Fruit fly (Drosophila melanogaster) whole organism, prepupa: ENCODE results near the gene Tsp74F.

Experiments used
- Blimp-1 ChIP-seq: fragments of 200-800 bp; sonication (Bioruptor generic); optimal IDR thresholded peaks from 3 replicates; lab custom pipeline; 2017; ENCODE audit warnings: missing biosample characterization, missing genetic modification characterization, mild to moderate bottlenecking, moderate library complexity, missing genetic modification reagents
- CG10631 ChIP-seq: fragments of 200-800 bp; sonication (Bioruptor generic); optimal IDR thresholded peaks from 2 replicates; lab custom pipeline; 2016; ENCODE audit warnings: missing biosample characterization, missing genetic modification characterization
- CG10669 ChIP-seq: fragments of 200-800 bp; sonication (Bioruptor generic); optimal IDR thresholded peaks from 3 replicates; lab custom pipeline; 2018; ENCODE audit warnings: missing biosample characterization, mild to moderate bottlenecking, missing genetic modification characterization, moderate library complexity
- CG11762 ChIP-seq: fragments of 200-800 bp; sonication (Bioruptor generic); optimal IDR thresholded peaks from 3 replicates; lab custom pipeline; 2016; ENCODE audit warnings: missing biosample characterization, missing genetic modification characterization; ENCODE audit not compliant: insufficient read depth
- CG15336 ChIP-seq: fragments of 200-800 bp; sonication (Bioruptor generic); IDR thresholded peaks from 2 replicates; pipeline ENCODE4 v1.3.6; 2022; ENCODE audit warnings: missing biosample characterization, missing genetic modification characterization
- CG1621 ChIP-seq: fragments of 200-800 bp; sonication (Bioruptor generic); optimal IDR thresholded peaks from 3 replicates; lab custom pipeline; 2018; ENCODE audit warnings: missing biosample characterization, mild to moderate bottlenecking, missing genetic modification characterization
- CG3032 ChIP-seq: fragments of 200-800 bp; optimal IDR thresholded peaks from 2 replicates; lab custom pipeline; 2019; ENCODE audit warnings: missing biosample characterization, mild to moderate bottlenecking, missing genetic modification characterization, moderate library complexity
- CG31627 ChIP-seq: fragments of 200-800 bp; sonication (Bioruptor generic); optimal IDR thresholded peaks from 3 replicates; lab custom pipeline; 2016; ENCODE audit warnings: missing biosample characterization, missing genetic modification characterization
- CG32006 ChIP-seq: fragments of 200-800 bp; sonication (Bioruptor generic); optimal IDR thresholded peaks from 3 replicates; lab custom pipeline; 2017; ENCODE audit warnings: missing biosample characterization, mild to moderate bottlenecking, missing genetic modification characterization
- CG34406 ChIP-seq: fragments of 200-800 bp; sonication (Bioruptor generic); optimal IDR thresholded peaks from 3 replicates; lab custom pipeline; 2016; ENCODE audit warnings: missing biosample characterization, missing genetic modification characterization
- CG3919 ChIP-seq: fragments of 200-800 bp; sonication (Bioruptor generic); optimal IDR thresholded peaks from 3 replicates; lab custom pipeline; 2016; ENCODE audit warnings: missing biosample characterization, missing genetic modification characterization
- CG4318 ChIP-seq: fragments of 200-800 bp; sonication (Bioruptor generic); optimal IDR thresholded peaks from 3 replicates; lab custom pipeline; 2017; ENCODE audit warnings: missing biosample characterization, mild to moderate bottlenecking, missing genetic modification characterization
- CG6163 ChIP-seq: fragments of 200-800 bp; sonication (Bioruptor generic); IDR thresholded peaks from 3 replicates; pipeline ENCODE4 v1.3.6; 2022; ENCODE audit warnings: missing biosample characterization, missing genetic modification characterization
- CG6276 ChIP-seq: fragments of 200-800 bp; sonication (Bioruptor generic); optimal IDR thresholded peaks from 2 replicates; lab custom pipeline; 2017; ENCODE audit warnings: missing biosample characterization, mild to moderate bottlenecking, missing genetic modification characterization
- CG6792 ChIP-seq: fragments of 200-800 bp; sonication (Bioruptor generic); optimal IDR thresholded peaks from 3 replicates; lab custom pipeline; 2016; ENCODE audit warnings: missing biosample characterization, missing genetic modification characterization
- CG6854 ChIP-seq: fragments of 200-800 bp; sonication (Bioruptor generic); optimal IDR thresholded peaks from 2 replicates; lab custom pipeline; 2017; ENCODE audit warnings: missing biosample characterization, mild to moderate bottlenecking, missing genetic modification characterization
- CG7368 ChIP-seq: fragments of 200-800 bp; sonication (Bioruptor generic); optimal IDR thresholded peaks from 3 replicates; lab custom pipeline; 2016; ENCODE audit warnings: missing biosample characterization, missing genetic modification characterization
- CG8319 ChIP-seq: fragments of 200-800 bp; sonication (Bioruptor generic); optimal IDR thresholded peaks from 3 replicates; lab custom pipeline; 2016; ENCODE audit warnings: missing biosample characterization, missing genetic modification characterization
- CG8632 ChIP-seq: fragments of 200-800 bp; sonication (Bioruptor generic); optimal IDR thresholded peaks from 3 replicates; lab custom pipeline; 2016; ENCODE audit warnings: missing biosample characterization, missing genetic modification characterization
- CG9139 ChIP-seq: fragments of 200-800 bp; sonication (Bioruptor generic); optimal IDR thresholded peaks from 3 replicates; lab custom pipeline; 2017; ENCODE audit warnings: missing biosample characterization, mild to moderate bottlenecking, missing genetic modification characterization
- Eip75B ChIP-seq: fragments of 200-800 bp; sonication (Bioruptor generic); optimal IDR thresholded peaks from 3 replicates; lab custom pipeline; 2016; ENCODE audit warnings: missing biosample characterization, missing genetic modification characterization
- Eip78C ChIP-seq: fragments of 200-800 bp; sonication (Bioruptor generic); peaks from one replicate; lab custom pipeline; 2016; ENCODE audit warnings: missing biosample characterization, missing genetic modification characterization
- Eip93F ChIP-seq: fragments of 200-800 bp; sonication (Bioruptor generic); optimal IDR thresholded peaks from 2 replicates; lab custom pipeline; 2016; ENCODE audit warnings: missing biosample characterization, mild to moderate bottlenecking, missing genetic modification characterization
- Ets21C ChIP-seq: fragments of 200-800 bp; sonication (Bioruptor generic); optimal IDR thresholded peaks from 3 replicates; lab custom pipeline; 2016; ENCODE audit warnings: missing biosample characterization, missing genetic modification characterization
- Ets96B ChIP-seq: fragments of 200-800 bp; optimal IDR thresholded peaks from 2 replicates; lab custom pipeline; 2019; ENCODE audit warnings: missing biosample characterization, mild to moderate bottlenecking, missing genetic modification characterization, moderate library complexity
- Gug ChIP-seq: fragments of 200-800 bp; sonication (Bioruptor generic); IDR thresholded peaks from 2 replicates; pipeline ENCODE4 v1.3.6; 2022; ENCODE audit warnings: missing biosample characterization, missing genetic modification characterization
- Hr38 ChIP-seq: sonication (Bioruptor generic); optimal IDR thresholded peaks from 2 replicates; lab custom pipeline; 2016; ENCODE audit warnings: missing biosample characterization, missing genetic modification characterization
- Hr39 ChIP-seq: fragments of 200-800 bp; sonication (Bioruptor generic); optimal IDR thresholded peaks from 2 replicates; lab custom pipeline; 2016; ENCODE audit warnings: missing biosample characterization, missing genetic modification characterization
- Hr4 ChIP-seq: fragments of 200-800 bp; sonication (Bioruptor generic); optimal IDR thresholded peaks from 3 replicates; lab custom pipeline; 2016; ENCODE audit warnings: missing biosample characterization, missing genetic modification characterization
- Lpt ChIP-seq: fragments of 200-800 bp; sonication (Bioruptor generic); optimal IDR thresholded peaks from 3 replicates; lab custom pipeline; 2016; ENCODE audit warnings: missing biosample characterization, missing genetic modification characterization
- OdsH ChIP-seq: fragments of 200-800 bp; sonication (Bioruptor generic); optimal IDR thresholded peaks from 3 replicates; lab custom pipeline; 2016; ENCODE audit warnings: missing biosample characterization, missing genetic modification characterization
- Smox ChIP-seq: fragments of 200-800 bp; sonication (Bioruptor generic); optimal IDR thresholded peaks from 3 replicates; lab custom pipeline; 2016; ENCODE audit warnings: missing biosample characterization, missing genetic modification characterization
- Sox102F ChIP-seq: fragments of 200-800 bp; sonication (Bioruptor generic); optimal IDR thresholded peaks from 2 replicates; lab custom pipeline; 2016; ENCODE audit warnings: missing biosample characterization, mild to moderate bottlenecking, missing genetic modification characterization
- Sox14 ChIP-seq: fragments of 200-800 bp; sonication (Bioruptor generic); optimal IDR thresholded peaks from 3 replicates; lab custom pipeline; 2016; ENCODE audit warnings: missing biosample characterization, missing genetic modification characterization
- Sox15 ChIP-seq: fragments of 200-800 bp; sonication (Bioruptor generic); optimal IDR thresholded peaks from 3 replicates; lab custom pipeline; 2016; ENCODE audit warnings: missing biosample characterization, missing genetic modification characterization
- achi ChIP-seq: fragments of 200-800 bp; sonication (Bioruptor generic); optimal IDR thresholded peaks from 3 replicates; lab custom pipeline; 2016; ENCODE audit warnings: missing biosample characterization, missing genetic modification characterization
- acj6 ChIP-seq: fragments of 200-800 bp; sonication (Bioruptor generic); optimal IDR thresholded peaks from 3 replicates; lab custom pipeline; 2016; ENCODE audit warnings: missing biosample characterization, missing genetic modification characterization
- cyc ChIP-seq: fragments of 200-800 bp; sonication (Bioruptor generic); optimal IDR thresholded peaks from 3 replicates; lab custom pipeline; 2016; ENCODE audit warnings: missing biosample characterization, missing genetic modification characterization
- dac ChIP-seq: fragments of 200-800 bp; sonication (Bioruptor generic); optimal IDR thresholded peaks from 2 replicates; lab custom pipeline; 2017; ENCODE audit warnings: missing biosample characterization, mild to moderate bottlenecking, missing genetic modification characterization
- dsx ChIP-seq: fragments of 200-800 bp; optimal IDR thresholded peaks from 3 replicates; lab custom pipeline; 2019; ENCODE audit warnings: missing biosample characterization, mild to moderate bottlenecking, missing genetic modification characterization, moderate library complexity; ENCODE audit not compliant: poor library complexity, severe bottlenecking
- eg ChIP-seq: fragments of 200-800 bp; sonication (Bioruptor generic); IDR thresholded peaks from 3 replicates; pipeline ENCODE4 v1.3.6; 2022; ENCODE audit warnings: missing biosample characterization, missing genetic modification characterization
- esn ChIP-seq: fragments of 200-800 bp; sonication (Bioruptor generic); optimal IDR thresholded peaks from 2 replicates; lab custom pipeline; 2016; ENCODE audit warnings: missing biosample characterization, mild to moderate bottlenecking, missing genetic modification characterization, moderate library complexity
- fd59A ChIP-seq: fragments of 200-800 bp; sonication (Bioruptor generic); optimal IDR thresholded peaks from 2 replicates; lab custom pipeline; 2017; ENCODE audit warnings: missing biosample characterization, mild to moderate bottlenecking, missing genetic modification characterization, missing genetic modification reagents
- fd85E ChIP-seq: fragments of 200-800 bp; sonication (Bioruptor generic); optimal IDR thresholded peaks from 3 replicates; lab custom pipeline; 2016; ENCODE audit warnings: missing biosample characterization, missing genetic modification characterization
- lz ChIP-seq: fragments of 200-800 bp; sonication (Bioruptor generic); optimal IDR thresholded peaks from 3 replicates; lab custom pipeline; 2016; ENCODE audit warnings: missing biosample characterization, missing genetic modification characterization
- net ChIP-seq: fragments of 200-800 bp; sonication (Bioruptor generic); optimal IDR thresholded peaks from 3 replicates; lab custom pipeline; 2016; ENCODE audit warnings: missing biosample characterization, missing genetic modification characterization
- pdm3 ChIP-seq: fragments of 200-800 bp; sonication (Bioruptor generic); optimal IDR thresholded peaks from 3 replicates; lab custom pipeline; 2016; ENCODE audit warnings: missing biosample characterization, missing genetic modification characterization
- salr ChIP-seq, 2 experiments: fragments of 200-800 bp; sonication (Bioruptor generic); optimal IDR thresholded peaks; 3 replicates each; lab custom pipeline; 2016 to 2018; ENCODE audit warnings: missing biosample characterization in 2 of 2, missing genetic modification characterization in 2 of 2, mild to moderate bottlenecking in 1 of 2
- spab ChIP-seq: fragments of 200-800 bp; sonication (Bioruptor generic); optimal IDR thresholded peaks from 2 replicates; lab custom pipeline; 2017; ENCODE audit warnings: missing biosample characterization, mild to moderate bottlenecking, missing genetic modification characterization, missing genetic modification reagents
- ss ChIP-seq, 2 experiments: fragments of 200-800 bp; sonication (Bioruptor generic); optimal IDR thresholded peaks; 2 replicates in 1 of 2; 3 replicates in 1 of 2; lab custom pipeline; 2017 to 2018; ENCODE audit warnings: mild to moderate bottlenecking in 2 of 2, missing biosample characterization in 2 of 2, missing genetic modification characterization in 2 of 2, moderate library complexity in 1 of 2
- vri ChIP-seq: fragments of 200-800 bp; sonication (Bioruptor generic); optimal IDR thresholded peaks from 3 replicates; lab custom pipeline; 2016; ENCODE audit warnings: missing biosample characterization, mild to moderate bottlenecking, missing genetic modification characterization

Gene Tsp74F

DNA sequence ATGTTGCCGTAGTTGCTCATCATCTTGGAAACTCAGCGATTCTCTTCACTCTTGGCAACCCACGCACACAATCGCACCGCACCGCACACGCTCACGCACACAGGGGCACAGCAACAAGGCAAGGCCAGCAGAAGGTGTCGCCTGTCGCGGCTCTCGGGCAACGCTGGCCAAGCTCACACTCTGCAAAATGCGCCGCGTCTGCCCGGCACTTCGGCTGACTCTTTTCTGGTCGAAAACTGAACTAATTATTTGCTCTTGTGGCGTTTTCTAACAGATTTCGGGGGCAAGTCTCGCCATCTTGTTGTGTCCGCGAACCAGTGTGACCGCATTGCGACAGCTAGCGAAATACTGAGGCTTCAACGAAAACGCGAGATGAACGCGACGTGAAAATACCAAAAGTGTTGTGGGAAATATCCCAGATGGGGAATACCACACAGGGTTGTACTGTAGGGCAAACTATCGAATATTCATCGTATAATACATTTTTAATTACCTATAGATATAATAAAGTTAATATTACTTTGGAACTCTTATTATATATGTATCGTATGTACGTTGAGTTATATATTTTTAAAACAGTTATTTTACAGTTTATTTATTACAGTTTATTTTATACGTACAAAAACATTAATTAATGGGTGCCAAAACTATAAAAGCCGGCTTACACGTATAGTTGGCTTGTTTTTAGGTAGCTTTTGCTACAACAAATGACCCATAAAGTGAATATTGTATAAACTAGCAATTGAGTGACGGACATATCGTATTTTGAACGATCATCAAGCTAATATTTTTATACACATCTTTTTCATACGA, 49.3 kb downstream of the Tsp74F start, which contains the start of the genes MED19 and CG7430:
Gene MED19 (minus strand): TSS at position 333 of the 813 bp plus-strand sequence.
Gene CG7430 (plus strand): TSS at position 748 of the 813 bp plus-strand sequence.
- TF ChIP-seq CG3032 (tag; lab: Kevin White, UChicago) (no peak), Lpt (GFP tag; lab: Kevin White, UChicago) (no peak), Ets21C (GFP tag; lab: Kevin White, UChicago) (no peak), CG6276 (GFP tag; lab: Kevin White, UChicago) (no peak), net (GFP tag; lab: Kevin White, UChicago) (no peak), CG10631 (GFP tag; lab: Kevin White, UChicago) (no peak), Sox14 (GFP tag; lab: Kevin White, UChicago) (no peak), OdsH (GFP tag; lab: Kevin White, UChicago) (no peak), ss (GFP tag; optimal IDR thresholded peaks at IDR 0.05; lab: Kevin White, UChicago) (peak in 1 of 2 experiments; percentile 64), salr (GFP tag; optimal IDR thresholded peaks at IDR 0.05; lab: Kevin White, UChicago) (no peak), CG6163 (GFP tag; lab: Robert Waterston, UW) (peak; percentile 46; the same call in 1 of the 3 replicates), Sox15 (GFP tag; lab: Kevin White, UChicago) (no peak), Eip78C (GFP tag; lab: Kevin White, UChicago) (peak; percentile 56), pdm3 (no peak), CG32006 (no peak), CG4318 (no peak), CG9139 (GFP tag; lab: Kevin White, UChicago) (no peak), CG10669 (GFP tag; lab: Kevin White, UChicago) (no peak), CG1621 (tag; lab: Kevin White, UChicago) (peak; percentile 10), Smox (GFP tag; lab: Kevin White, UChicago) (no peak), Sox102F (GFP tag; lab: Kevin White, UChicago) (no peak), fd85E (no peak), CG31627 (GFP tag; lab: Kevin White, UChicago) (no peak), Hr38 (GFP tag; lab: Kevin White, UChicago) (no peak), Eip75B (no peak), CG8632 (GFP tag; lab: Kevin White, UChicago) (peak; percentile 7), esn (GFP tag; lab: Kevin White, UChicago) (peak; percentile 20), CG7368 (no peak), CG15336 (GFP tag; lab: Robert Waterston, UW) (peak; percentile 51; the same call in 1 of the 2 replicates), spab (GFP tag; lab: Kevin White, UChicago) (no peak), vri (GFP tag; lab: Kevin White, UChicago) (peak; percentile 23), CG11762 (GFP tag; lab: Kevin White, UChicago) (no peak), eg (GFP tag; lab: Robert Waterston, UW) (peak; percentile 29; the same call in 1 of the 3 replicates), CG34406 (GFP tag; lab: Kevin White, UChicago) (no peak), fd59A (GFP tag; lab: Kevin White, UChicago) (no peak), cyc (GFP tag; lab: Kevin White, UChicago) (peak; percentile 2), CG3919 (GFP tag; lab: Kevin White, UChicago) (no peak), Blimp-1 (GFP tag; lab: Kevin White, UChicago) (no peak), CG6792 (GFP tag; lab: Kevin White, UChicago) (no peak), CG6854 (GFP tag; lab: Kevin White, UChicago) (peak; percentile 79), achi (no peak), Eip93F (GFP tag; lab: Kevin White, UChicago) (no peak), CG8319 (GFP tag; lab: Kevin White, UChicago) (no peak), acj6 (GFP tag; lab: Kevin White, UChicago) (no peak), dsx (no peak), Hr4 (no peak), lz (peak; percentile 19), Hr39 (GFP tag; lab: Kevin White, UChicago) (no peak), Gug (GFP tag; lab: Robert Waterston, UW) (no peak), dac (no peak), Ets96B (tag; lab: Kevin White, UChicago) (no peak)
